Fruit fly (Drosophila melanogaster) whole organism, embryonic: Measurements from ENCODE around the gene Gfat2.
A peak's percentile ranks its signal among the peaks of the same experiment; 100 is the strongest.

Experiments
- B-H2 ChIP-seq: fragments of 200-800 bp; sonication (Bioruptor generic); optimal IDR thresholded peaks from 2 replicates; lab custom pipeline; 2018; ENCODE audit warnings: missing biosample characterization, mild to moderate bottlenecking, missing genetic modification characterization
- CG10274 ChIP-seq: fragments of 200-800 bp; sonication (Bioruptor generic); optimal IDR thresholded peaks from 3 replicates; lab custom pipeline; 2017; ENCODE audit warnings: missing biosample characterization, mild to moderate bottlenecking, missing genetic modification characterization
- CG10366 ChIP-seq: fragments of 200-800 bp; sonication (Bioruptor generic); IDR thresholded peaks from 2 replicates; pipeline ENCODE4 v1.3.6; 2022; ENCODE audit warnings: missing biosample characterization, missing genetic modification characterization
- CG11093 ChIP-seq: fragments of 200-800 bp; sonication (Bioruptor generic); IDR thresholded peaks from 3 replicates; pipeline ENCODE4 v1.3.6; 2022; ENCODE audit warnings: missing biosample characterization, missing genetic modification characterization
- CG11504 ChIP-seq: fragments of 200-800 bp; sonication (Bioruptor generic); optimal IDR thresholded peaks from 3 replicates; lab custom pipeline; 2019; ENCODE audit warnings: missing biosample characterization, mild to moderate bottlenecking, missing genetic modification characterization, moderate library complexity
- CG12659 ChIP-seq: fragments of 200-800 bp; sonication (Bioruptor generic); optimal IDR thresholded peaks from 3 replicates; lab custom pipeline; 2017; ENCODE audit warnings: mild to moderate bottlenecking, missing biosample characterization, missing genetic modification reagents, missing genetic modification characterization
- CG13894 ChIP-seq: fragments of 200-800 bp; sonication (Bioruptor generic); optimal IDR thresholded peaks from 3 replicates; lab custom pipeline; 2018; ENCODE audit warnings: missing biosample characterization, mild to moderate bottlenecking, missing genetic modification characterization, moderate library complexity
- CG14965 ChIP-seq: fragments of 200-800 bp; sonication (Bioruptor generic); optimal IDR thresholded peaks from 2 replicates; lab custom pipeline; 2016; ENCODE audit warnings: missing biosample characterization, missing genetic modification characterization, borderline replicate concordance
- CG15601 ChIP-seq: fragments of 200-800 bp; sonication (Bioruptor generic); optimal IDR thresholded peaks from 3 replicates; lab custom pipeline; 2019; ENCODE audit warnings: missing biosample characterization, mild to moderate bottlenecking, missing genetic modification characterization, moderate library complexity
- CG16779 ChIP-seq: fragments of 200-800 bp; sonication (Bioruptor generic); IDR thresholded peaks from 2 replicates; pipeline ENCODE4 v1.3.6; 2022; ENCODE audit warnings: missing biosample characterization, missing genetic modification characterization
- CG17361 ChIP-seq: fragments of 200-800 bp; sonication (Bioruptor generic); IDR thresholded peaks from 3 replicates; pipeline ENCODE4 v1.3.6; 2022; ENCODE audit warnings: missing biosample characterization, missing genetic modification characterization
- CG17385 ChIP-seq: fragments of 200-800 bp; sonication (Bioruptor generic); optimal IDR thresholded peaks from 3 replicates; lab custom pipeline; 2018; ENCODE audit warnings: missing biosample characterization, mild to moderate bottlenecking, missing genetic modification characterization
- CG30431 ChIP-seq: fragments of 200-800 bp; sonication (Bioruptor generic); optimal IDR thresholded peaks from 2 replicates; lab custom pipeline; 2017; ENCODE audit warnings: missing biosample characterization, missing genetic modification characterization
- CG31224 ChIP-seq: fragments of 200-800 bp; sonication (Bioruptor generic); IDR thresholded peaks from 2 replicates; pipeline ENCODE4 v1.3.6; 2022; ENCODE audit warnings: missing biosample characterization, missing genetic modification characterization
- CG4282 ChIP-seq: fragments of 200-800 bp; sonication (Bioruptor generic); optimal IDR thresholded peaks from 2 replicates; lab custom pipeline; 2016; ENCODE audit warnings: missing biosample characterization, missing genetic modification characterization
- CG4730 ChIP-seq: fragments of 200-800 bp; sonication (Bioruptor generic); IDR thresholded peaks from 2 replicates; pipeline ENCODE4 v1.3.6; 2022; ENCODE audit warnings: missing biosample characterization, missing genetic modification characterization
- CG5953 ChIP-seq: fragments of 200-800 bp; sonication (Bioruptor generic); IDR thresholded peaks from 2 replicates; pipeline ENCODE4 v1.3.6; 2022; ENCODE audit warnings: missing biosample characterization, missing genetic modification characterization
- CG6175 ChIP-seq: fragments of 200-800 bp; sonication (Bioruptor generic); IDR thresholded peaks from 3 replicates; pipeline ENCODE4 v1.3.6; 2022; ENCODE audit warnings: missing biosample characterization, missing genetic modification characterization
- CG6654 ChIP-seq: fragments of 200-800 bp; sonication (Bioruptor generic); optimal IDR thresholded peaks from 2 replicates; lab custom pipeline; 2017; ENCODE audit warnings: missing biosample characterization, mild to moderate bottlenecking, missing genetic modification characterization
- CG7372 ChIP-seq: fragments of 200-800 bp; sonication (Bioruptor generic); IDR thresholded peaks from 2 replicates; pipeline ENCODE4 v1.3.6; 2022; ENCODE audit warnings: missing biosample characterization, missing genetic modification characterization
- CG7839 ChIP-seq: fragments of 200-800 bp; sonication (Bioruptor generic); optimal IDR thresholded peaks from 3 replicates; lab custom pipeline; 2018; ENCODE audit warnings: missing biosample characterization, mild to moderate bottlenecking, missing genetic modification characterization, moderate library complexity
- CG9215 ChIP-seq: fragments of 200-800 bp; sonication (Bioruptor generic); IDR thresholded peaks from 2 replicates; pipeline ENCODE4 v1.3.6; 2022; ENCODE audit warnings: missing biosample characterization, missing genetic modification characterization
- D19A ChIP-seq: fragments of 200-800 bp; optimal IDR thresholded peaks from 3 replicates; lab custom pipeline; 2019; ENCODE audit warnings: missing biosample characterization, mild to moderate bottlenecking, missing genetic modification characterization, moderate library complexity
- D19B ChIP-seq: fragments of 200-800 bp; sonication (Bioruptor generic); optimal IDR thresholded peaks from 2 replicates; lab custom pipeline; 2017; ENCODE audit warnings: missing biosample characterization, mild to moderate bottlenecking, missing genetic modification characterization
- E2f1 ChIP-seq: fragments of 200-800 bp; sonication (Bioruptor generic); IDR thresholded peaks from 2 replicates; pipeline ENCODE4 v1.3.6; 2022; ENCODE audit warnings: missing biosample characterization, missing genetic modification characterization
- E2f2 ChIP-seq: fragments of 200-800 bp; sonication (Bioruptor generic); IDR thresholded peaks from 2 replicates; pipeline ENCODE4 v1.3.6; 2022; ENCODE audit warnings: missing biosample characterization, missing genetic modification characterization
- Eip74EF ChIP-seq, 2 experiments: fragments of 200-800 bp in 1 of 2; fragments of >200 bp in 1 of 2; sonication (Bioruptor generic) in 1 of 2; optimal IDR thresholded peaks; 2 replicates each; lab custom pipeline; 2017 to 2019; ENCODE audit warnings: missing biosample characterization in 2 of 2, missing genetic modification characterization in 2 of 2, mild to moderate bottlenecking in 1 of 2, moderate library complexity in 1 of 2
- HLH4C ChIP-seq: fragments of 200-800 bp; sonication (Bioruptor generic); IDR thresholded peaks from 3 replicates; pipeline ENCODE4 v1.3.6; 2022; ENCODE audit warnings: missing biosample characterization, missing genetic modification characterization; ENCODE audit not compliant: partially characterized antibody
- HLH54F ChIP-seq: fragments of 200-800 bp; sonication (Bioruptor generic); optimal IDR thresholded peaks from 3 replicates; lab custom pipeline; 2016; ENCODE audit warnings: missing biosample characterization, missing genetic modification characterization
- Oaz ChIP-seq: fragments of 200-800 bp; sonication (Bioruptor generic); IDR thresholded peaks from 2 replicates; pipeline ENCODE4 v1.3.6; 2022; ENCODE audit warnings: missing biosample characterization, missing genetic modification characterization
- Opbp ChIP-seq: fragments of 200-800 bp; sonication (Bioruptor generic); IDR thresholded peaks from 3 replicates; pipeline ENCODE4 v1.3.6; 2022; ENCODE audit warnings: missing biosample characterization, missing genetic modification characterization; ENCODE audit not compliant: partially characterized antibody
- Sin3A ChIP-seq: fragments of >200 bp; optimal IDR thresholded peaks from 2 replicates; lab custom pipeline; 2018
- ac ChIP-seq: fragments of 200-800 bp; sonication (Bioruptor generic); optimal IDR thresholded peaks from 3 replicates; lab custom pipeline; 2017; ENCODE audit warnings: missing biosample characterization, mild to moderate bottlenecking, missing genetic modification characterization
- ase ChIP-seq: fragments of 200-800 bp; sonication (Bioruptor generic); IDR thresholded peaks from 3 replicates; pipeline ENCODE4 v1.3.6; 2022; ENCODE audit warnings: missing biosample characterization, missing genetic modification characterization
- bcd ChIP-seq: fragments of 200-800 bp; sonication (Bioruptor generic); optimal IDR thresholded peaks from 2 replicates; lab custom pipeline; 2017; ENCODE audit warnings: missing biosample characterization, mild to moderate bottlenecking, missing genetic modification characterization
- dysf ChIP-seq: fragments of 200-800 bp; sonication (Bioruptor generic); IDR thresholded peaks from 3 replicates; pipeline ENCODE4 v1.3.6; 2022; ENCODE audit warnings: missing biosample characterization, missing genetic modification characterization
- grau ChIP-seq: fragments of 200-800 bp; optimal IDR thresholded peaks from 3 replicates; lab custom pipeline; 2019; ENCODE audit warnings: missing biosample characterization, mild to moderate bottlenecking, missing genetic modification characterization, moderate library complexity
- hth ChIP-seq: fragments of >200 bp; optimal IDR thresholded peaks from 2 replicates; lab custom pipeline; 2017; ENCODE audit warnings: inconsistent platforms
- lab ChIP-seq: fragments of 200-800 bp; sonication (Bioruptor generic); optimal IDR thresholded peaks from 3 replicates; lab custom pipeline; 2017; ENCODE audit warnings: missing biosample characterization, missing genetic modification characterization, mild to moderate bottlenecking, moderate library complexity, missing genetic modification reagents
- lbe ChIP-seq: fragments of 200-800 bp; sonication (Bioruptor generic); optimal IDR thresholded peaks from 2 replicates; lab custom pipeline; 2016; ENCODE audit warnings: missing biosample characterization, mild to moderate bottlenecking, missing genetic modification characterization
- luna ChIP-seq: fragments of 200-800 bp; sonication (Bioruptor generic); optimal IDR thresholded peaks from 2 replicates; lab custom pipeline; 2016; ENCODE audit warnings: missing biosample characterization, missing genetic modification characterization
- oc ChIP-seq: fragments of 200-800 bp; sonication (Bioruptor generic); optimal IDR thresholded peaks from 2 replicates; lab custom pipeline; 2018; ENCODE audit warnings: missing biosample characterization, mild to moderate bottlenecking, missing genetic modification characterization, moderate library complexity
- pb ChIP-seq: fragments of 200-800 bp; sonication (Bioruptor generic); optimal IDR thresholded peaks from 3 replicates; lab custom pipeline; 2016; ENCODE audit warnings: missing biosample characterization, missing genetic modification characterization
- prd ChIP-seq, 3 experiments: fragments of >200 bp in 2 of 3; fragments of 200-800 bp in 1 of 3; sonication (Bioruptor generic) in 1 of 3; optimal IDR thresholded peaks in 2 of 3; IDR thresholded peaks in 1 of 3; 2 replicates in 2 of 3; 3 replicates in 1 of 3; pipeline versions ENCODE4 v1.3.6 to Lab custom; 2017 to 2022; ENCODE audit warnings: missing biosample characterization in 1 of 3, missing genetic modification characterization in 1 of 3
- sim ChIP-seq: fragments of 200-800 bp; sonication (Bioruptor generic); IDR thresholded peaks from 2 replicates; pipeline ENCODE4 v1.3.6; 2022; ENCODE audit warnings: missing biosample characterization, missing genetic modification characterization
- sob ChIP-seq: fragments of 200-800 bp; sonication (Bioruptor generic); IDR thresholded peaks from 2 replicates; pipeline ENCODE4 v1.3.6; 2022; ENCODE audit warnings: missing biosample characterization, missing genetic modification characterization
- stwl ChIP-seq: fragments of 200-800 bp; sonication (Bioruptor generic); optimal IDR thresholded peaks from 3 replicates; lab custom pipeline; 2018; ENCODE audit warnings: missing biosample characterization, mild to moderate bottlenecking, missing genetic modification characterization, moderate library complexity
- vnd ChIP-seq: fragments of 200-800 bp; sonication (Bioruptor generic); IDR thresholded peaks from 3 replicates; pipeline ENCODE4 v1.3.6; 2022; ENCODE audit warnings: missing biosample characterization, missing genetic modification characterization; ENCODE audit not compliant: partially characterized antibody
- wor ChIP-seq: fragments of 200-800 bp; sonication (Bioruptor generic); IDR thresholded peaks from 2 replicates; pipeline ENCODE4 v1.3.6; 2022; ENCODE audit warnings: missing biosample characterization, missing genetic modification characterization

The Gfat2 gene

dm6 chr3R:28335462-28335998 is 4.0 kb downstream of the Gfat2 start (continued):
- TF ChIP-seq HLH54F (GFP tag; lab: Kevin White, UChicago) (peak; percentile 75), hth (lab: Kevin White, UChicago) (no peak), lbe (GFP tag; lab: Kevin White, UChicago) (peak; percentile 51), CG4282 (GFP tag; lab: Kevin White, UChicago) (peak; percentile 19), Eip74EF (GFP tag; optimal IDR thresholded peaks at IDR 0.05; lab: Kevin White, UChicago) (peak in 1 of 2 experiments; percentile 61), CG7372 (GFP tag; lab: Robert Waterston, UW) (peak; percentile 68), CG31224 (GFP tag; lab: Robert Waterston, UW) (peak; percentile 33; the same call in 1 of the 2 replicates), CG16779 (GFP tag; lab: Robert Waterston, UW) (no peak), CG13894 (tag; lab: Kevin White, UChicago) (peak; percentile 76), CG10274 (GFP tag; lab: Kevin White, UChicago) (peak; percentile 44), CG4730 (GFP tag; lab: Robert Waterston, UW) (peak; percentile 61), vnd (GFP tag; lab: Robert Waterston, UW) (no peak), CG12659 (GFP tag; lab: Kevin White, UChicago) (peak; percentile 78), oc (tag; lab: Kevin White, UChicago) (peak; percentile 37), CG17361 (GFP tag; lab: Robert Waterston, UW) (peak; percentile 68; the same call in 2 of the 3 replicates), E2f1 (GFP tag; lab: Robert Waterston, UW) (peak; percentile 69), CG11093 (GFP tag; lab: Robert Waterston, UW) (0 out of 3 replicates have a peak, but pooled peaks have one; percentile 34), HLH4C (GFP tag; lab: Robert Waterston, UW) (no peak), sob (GFP tag; lab: Robert Waterston, UW) (peak; percentile 65; the same call in 1 of the 2 replicates), wor (GFP tag; lab: Robert Waterston, UW) (no peak), Opbp (GFP tag; lab: Robert Waterston, UW) (0 out of 3 replicates have a peak, but pooled peaks have one; percentile 42), CG15601 (tag; lab: Kevin White, UChicago) (peak; percentile 78), CG14965 (GFP tag; lab: Kevin White, UChicago) (peak; percentile 20), lab (peak; percentile 84), ac (GFP tag; lab: Kevin White, UChicago) (peak; percentile 35), Sin3A (lab: Kevin White, UChicago) (peak; percentile 91), stwl (tag; lab: Kevin White, UChicago) (peak; percentile 69), grau (tag; lab: Kevin White, UChicago) (peak; percentile 73), D19A (peak; percentile 38), ase (GFP tag; lab: Robert Waterston, UW) (no peak), luna (no peak), dysf (GFP tag; lab: Robert Waterston, UW) (peak; percentile 72; the same call in 2 of the 3 replicates), CG6175 (peak; percentile 61; the same call in 1 of the 3 replicates), Oaz (GFP tag; lab: Robert Waterston, UW) (no peak), CG9215 (GFP tag; lab: Robert Waterston, UW) (peak; percentile 64), CG17385 (GFP tag; lab: Kevin White, UChicago) (peak; percentile 100), pb (GFP tag; lab: Kevin White, UChicago) (peak; percentile 65), prd (optimal IDR thresholded peaks at IDR 0.05; lab: Kevin White, UChicago) (no peak), prd (GFP tag; IDR thresholded peaks at IDR 0.05; lab: Robert Waterston, UW) (peak; percentile 80), sim (GFP tag; lab: Robert Waterston, UW) (0 out of 2 replicates have a peak, but pooled peaks have one; percentile 9), CG7839 (tag; lab: Kevin White, UChicago) (peak; percentile 75), bcd (peak; percentile 86), CG5953 (GFP tag; lab: Robert Waterston, UW) (peak; percentile 51; the same call in 1 of the 2 replicates), B-H2 (GFP tag; lab: Kevin White, UChicago) (peak; percentile 86), E2f2 (peak; percentile 46; the same call in 1 of the 2 replicates), D19B (GFP tag; lab: Kevin White, UChicago) (peak; percentile 56), CG6654 (GFP tag; lab: Kevin White, UChicago) (peak; percentile 47), CG11504 (tag; lab: Kevin White, UChicago) (peak; percentile 74), CG10366 (peak; percentile 57), CG30431 (GFP tag; lab: Kevin White, UChicago) (peak; percentile 41)
